Worm (Caenorhabditis elegans) whole organism, L2 larva: ENCODE results near the gene pfas-1.

Source experiments
- C34F6.9 ChIP-seq: fragments of 150-350 bp; optimal IDR thresholded peaks from 2 replicates; lab custom pipeline; 2014; ENCODE audit warnings: missing biosample characterization, missing genetic modification characterization
- F13H6.1 ChIP-seq: sonication (generic microtip); optimal IDR thresholded peaks from 2 replicates; lab custom pipeline; 2016; ENCODE audit warnings: missing genetic modification characterization, missing compliant biosample characterization
- ZK546.5 ChIP-seq: sonication (generic microtip); optimal IDR thresholded peaks from 2 replicates; lab custom pipeline; 2017; ENCODE audit warnings: missing biosample characterization, missing genetic modification characterization
- aly-2 ChIP-seq: fragments of 150-350 bp; optimal IDR thresholded peaks from 2 replicates; lab custom pipeline; 2014; ENCODE audit warnings: missing biosample characterization, missing genetic modification characterization
- ama-1 ChIP-seq: fragments of 150-350 bp; optimal IDR thresholded peaks from 2 replicates; lab custom pipeline; 2018; ENCODE audit warnings: inconsistent platforms
- blmp-1 ChIP-seq: sonication (generic microtip); optimal IDR thresholded peaks from 2 replicates; lab custom pipeline; 2017; ENCODE audit warnings: missing genetic modification characterization, mild to moderate bottlenecking, missing compliant biosample characterization, antibody characterized with exemption, moderate library complexity; ENCODE audit not compliant: insufficient read depth
- ceh-16 ChIP-seq: fragments of 150-350 bp; optimal IDR thresholded peaks from 2 replicates; lab custom pipeline; 2014; ENCODE audit warnings: missing biosample characterization, missing genetic modification characterization
- ceh-82 ChIP-seq: fragments of 150-350 bp; optimal IDR thresholded peaks from 2 replicates; lab custom pipeline; 2014; ENCODE audit warnings: missing biosample characterization, missing genetic modification characterization
- crh-2 ChIP-seq: sonication (generic microtip); optimal IDR thresholded peaks from 2 replicates; lab custom pipeline; 2017; ENCODE audit warnings: missing biosample characterization, missing genetic modification characterization
- dmd-4 ChIP-seq: sonication (generic microtip); optimal IDR thresholded peaks from 2 replicates; lab custom pipeline; 2017; ENCODE audit warnings: missing biosample characterization, missing genetic modification characterization
- egl-27 ChIP-seq: sonication (generic microtip); optimal IDR thresholded peaks from 3 replicates; lab custom pipeline; 2017; ENCODE audit warnings: missing biosample characterization, missing genetic modification reagents, missing genetic modification characterization
- elt-1 ChIP-seq: fragments of 150-350 bp; optimal IDR thresholded peaks from 2 replicates; lab custom pipeline; 2014; ENCODE audit warnings: missing biosample characterization, missing genetic modification characterization
- elt-3 ChIP-seq: sonication (generic microtip); optimal IDR thresholded peaks from 2 replicates; lab custom pipeline; 2017; ENCODE audit warnings: missing biosample characterization, missing genetic modification characterization
- fos-1 ChIP-seq: fragments of 150-350 bp; optimal IDR thresholded peaks from 2 replicates; lab custom pipeline; 2014; ENCODE audit warnings: missing biosample characterization, missing genetic modification characterization
- lin-11 ChIP-seq: fragments of 150-350 bp; sonication (generic microtip); optimal IDR thresholded peaks from 2 replicates; lab custom pipeline; 2014; ENCODE audit warnings: missing biosample characterization, missing genetic modification characterization, inconsistent platforms, mixed read lengths
- mab-5 ChIP-seq: fragments of 150-350 bp; optimal IDR thresholded peaks from 2 replicates; lab custom pipeline; 2014; ENCODE audit warnings: missing biosample characterization, missing genetic modification characterization
- mdl-1 ChIP-seq, 2 experiments: fragments of 150-350 bp in 1 of 2; sonication (generic microtip) in 1 of 2; optimal IDR thresholded peaks; 2 replicates each; lab custom pipeline; 2017; ENCODE audit warnings: missing biosample characterization in 2 of 2, missing genetic modification characterization in 2 of 2
- nhr-11 ChIP-seq: fragments of 150-350 bp; optimal IDR thresholded peaks from 2 replicates; lab custom pipeline; 2014; ENCODE audit warnings: missing biosample characterization, missing genetic modification characterization
- nhr-12 ChIP-seq: fragments of 150-350 bp; optimal IDR thresholded peaks from 2 replicates; lab custom pipeline; 2014; ENCODE audit warnings: missing biosample characterization, missing genetic modification characterization
- nhr-21 ChIP-seq: fragments of 150-350 bp; optimal IDR thresholded peaks from 2 replicates; lab custom pipeline; 2014; ENCODE audit warnings: missing biosample characterization, missing genetic modification characterization
- nhr-23 ChIP-seq: fragments of 150-350 bp; optimal IDR thresholded peaks from 2 replicates; lab custom pipeline; 2014; ENCODE audit warnings: missing biosample characterization, missing genetic modification reagents, missing genetic modification characterization
- nhr-25 ChIP-seq: fragments of 150-350 bp; sonication (generic microtip); optimal IDR thresholded peaks from 3 replicates; lab custom pipeline; 2014; ENCODE audit warnings: missing biosample characterization, missing genetic modification characterization
- nhr-77 ChIP-seq: fragments of 150-350 bp; optimal IDR thresholded peaks from 2 replicates; lab custom pipeline; 2014; ENCODE audit warnings: missing biosample characterization, missing genetic modification characterization
- peb-1 ChIP-seq: fragments of 150-350 bp; optimal IDR thresholded peaks from 2 replicates; lab custom pipeline; 2014; ENCODE audit warnings: missing biosample characterization, missing genetic modification characterization
- sem-4 ChIP-seq: fragments of 150-350 bp; optimal IDR thresholded peaks from 2 replicates; lab custom pipeline; 2014; ENCODE audit warnings: missing biosample characterization, missing genetic modification reagents, missing genetic modification characterization
- skn-1 ChIP-seq: sonication (generic microtip); optimal IDR thresholded peaks from 2 replicates; lab custom pipeline; 2017; ENCODE audit warnings: missing biosample characterization, missing genetic modification characterization
- sma-9 ChIP-seq, 2 experiments: fragments of 150-350 bp in 1 of 2; sonication (generic microtip) in 1 of 2; optimal IDR thresholded peaks; 2 replicates each; lab custom pipeline; 2014 to 2016; ENCODE audit warnings: missing genetic modification characterization in 2 of 2, mild to moderate bottlenecking in 1 of 2, missing biosample characterization in 1 of 2, missing compliant biosample characterization in 1 of 2, missing genetic modification reagents in 1 of 2, moderate library complexity in 1 of 2
- snpc-4 ChIP-seq: fragments of 150-350 bp; optimal IDR thresholded peaks from 2 replicates; lab custom pipeline; 2014; ENCODE audit warnings: missing biosample characterization, missing genetic modification characterization
- unc-39 ChIP-seq: fragments of 150-350 bp; optimal IDR thresholded peaks from 2 replicates; lab custom pipeline; 2014; ENCODE audit warnings: missing biosample characterization, missing genetic modification characterization
- unc-55 ChIP-seq: fragments of 150-350 bp; sonication (generic microtip); optimal IDR thresholded peaks from 3 replicates; lab custom pipeline; 2014; ENCODE audit warnings: missing biosample characterization, missing genetic modification reagents, missing genetic modification characterization
- unc-62 ChIP-seq: fragments of 150-350 bp; optimal IDR thresholded peaks from 2 replicates; lab custom pipeline; 2014; ENCODE audit warnings: missing biosample characterization, missing genetic modification reagents, missing genetic modification characterization
- zag-1 ChIP-seq: fragments of 150-350 bp; optimal IDR thresholded peaks from 2 replicates; lab custom pipeline; 2014; ENCODE audit warnings: missing biosample characterization, missing genetic modification characterization
- ztf-1 ChIP-seq: fragments of 200-800 bp; sonication (Bioruptor generic); conservative IDR thresholded peaks from 2 replicates; pipeline ENCODE4 v1.3.6; 2022; ENCODE audit warnings: missing genetic modification characterization, missing compliant biosample characterization
- ztf-4 ChIP-seq: fragments of 150-350 bp; optimal IDR thresholded peaks from 2 replicates; lab custom pipeline; 2014; ENCODE audit warnings: missing biosample characterization, missing genetic modification characterization

pfas-1 gene

ce11 chrIII:4647878-4648277, 4.8 kb upstream of the pfas-1 start, which contains the start of gene T23F11.6:
T23F11.6 (minus strand) TSS chrIII:4647922.
- TF ChIP-seq dmd-4 (tag; lab: Kevin White, UChicago) (no peak), sem-4 (tag; lab: Kevin White, UChicago) (no peak), fos-1 (peak; percentile 63), ceh-16 (tag; lab: Kevin White, UChicago) (no peak), ceh-82 (tag; lab: Kevin White, UChicago) (no peak), skn-1 (tag; lab: Kevin White, UChicago) (no peak), nhr-77 (tag; lab: Kevin White, UChicago) (no peak), crh-2 (tag; lab: Kevin White, UChicago) (peak; percentile 5), ztf-4 (no peak), nhr-23 (tag; lab: Kevin White, UChicago) (no peak), F13H6.1 (tag; lab: Kevin White, UChicago) (no peak), nhr-12 (tag; lab: Kevin White, UChicago) (no peak)
- TF ChIP-seq, all 48 proteins: peak for 2

DNA sequence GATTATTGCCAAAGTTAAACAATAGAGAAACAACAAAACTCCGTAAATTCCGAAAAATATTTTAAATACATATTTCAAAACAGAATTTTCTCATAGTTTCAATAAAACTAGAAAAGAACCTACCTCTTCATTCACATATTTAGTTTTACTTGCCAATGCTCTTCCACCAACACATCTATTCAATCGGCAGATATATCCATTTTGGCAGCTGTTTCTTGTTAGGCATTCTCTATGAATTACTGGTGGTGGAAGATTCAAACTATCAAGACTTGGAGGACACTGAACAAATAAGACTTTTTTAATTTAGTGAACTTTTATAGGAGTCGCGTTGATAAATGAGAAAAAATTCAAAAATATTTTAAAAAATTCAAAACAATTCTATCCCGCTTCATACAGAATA, 4.2 kb upstream of the pfas-1 start:
- no peak for TF ChIP-seq peb-1
- TF ChIP-seq unc-39 (tag; lab: Kevin White, UChicago): no peak
- TF ChIP-seq ztf-4: no peak
- TF ChIP-seq egl-27 (tag; lab: Kevin White, UChicago): no peak
- no peak for TF ChIP-seq crh-2 (tag; lab: Kevin White, UChicago)
- no peak for TF ChIP-seq ama-1
- TF ChIP-seq sma-9 (GFP tag; optimal IDR thresholded peaks at IDR 0.05; lab: Kevin White, UChicago): no peak
- TF ChIP-seq sma-9 (tag; optimal IDR thresholded peaks at IDR 0.05; lab: Kevin White, UChicago): no peak
- no peak for TF ChIP-seq elt-1 (tag; lab: Kevin White, UChicago)
- TF ChIP-seq ceh-82 (tag; lab: Kevin White, UChicago): no peak
- no peak for TF ChIP-seq nhr-23 (tag; lab: Kevin White, UChicago)
- no peak for TF ChIP-seq unc-55 (GFP tag; lab: Kevin White, UChicago)
- no peak for TF ChIP-seq ztf-1 (GFP tag; lab: Robert Waterston, UW)
- TF ChIP-seq dmd-4 (tag; lab: Kevin White, UChicago): no peak
- TF ChIP-seq aly-2 (tag; lab: Kevin White, UChicago): no peak
- TF ChIP-seq sem-4 (tag; lab: Kevin White, UChicago): no peak
- TF ChIP-seq, all 48 proteins: peak for 0

DNA sequence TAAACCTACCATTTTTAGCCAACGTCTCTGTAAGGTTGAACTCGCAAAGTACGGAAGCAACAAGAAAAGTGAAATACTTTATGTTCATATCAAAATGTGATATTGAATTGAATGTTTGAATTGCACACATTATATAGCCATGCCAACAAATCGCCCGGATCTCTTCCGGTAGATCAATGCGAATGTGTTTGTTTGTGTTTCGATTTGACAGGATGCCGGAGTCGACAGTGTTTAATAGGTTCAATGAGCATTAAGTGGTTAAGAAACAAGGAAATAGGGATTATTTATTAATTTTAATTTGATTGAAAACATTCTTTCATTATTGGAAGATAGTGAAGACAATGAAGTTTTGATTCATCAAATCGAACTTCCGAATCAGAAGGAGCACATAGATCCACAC, 3.1 kb upstream of the pfas-1 start, which contains the start of gene pqn-29:
Gene pqn-29 (minus strand): TSS at position 101 of the 400 bp plus-strand sequence.
- TF ChIP-seq F13H6.1 (tag; lab: Kevin White, UChicago) (no peak), snpc-4 (tag; lab: Kevin White, UChicago) (no peak), nhr-11 (tag; lab: Kevin White, UChicago) (no peak), elt-3 (tag; lab: Kevin White, UChicago) (no peak), unc-39 (tag; lab: Kevin White, UChicago) (no peak), ama-1 (no peak), egl-27 (tag; lab: Kevin White, UChicago) (no peak), mdl-1 (tag; optimal IDR thresholded peaks at IDR 0.05; lab: Kevin White, UChicago) (no peak), nhr-12 (tag; lab: Kevin White, UChicago) (no peak), crh-2 (tag; lab: Kevin White, UChicago) (no peak), C34F6.9 (no peak), nhr-25 (tag; lab: Kevin White, UChicago) (no peak), fos-1 (no peak), mab-5 (tag; lab: Kevin White, UChicago) (no peak), peb-1 (no peak), blmp-1 (no peak), ZK546.5 (tag; lab: Kevin White, UChicago) (no peak), nhr-21 (tag; lab: Kevin White, UChicago) (no peak), unc-62 (no peak)

- TF ChIP-seq aly-2 (tag; lab: Kevin White, UChicago): no peak
- TF ChIP-seq unc-62: no peak
- no peak for TF ChIP-seq nhr-23 (tag; lab: Kevin White, UChicago)
- no peak for TF ChIP-seq mdl-1 (tag; optimal IDR thresholded peaks at IDR 0.05; lab: Kevin White, UChicago)
- TF ChIP-seq ceh-16 (tag; lab: Kevin White, UChicago): no peak
- no peak for TF ChIP-seq peb-1
- no peak for TF ChIP-seq lin-11 (tag; lab: Kevin White, UChicago)
- TF ChIP-seq zag-1: no peak
- no peak for TF ChIP-seq nhr-11 (tag; lab: Kevin White, UChicago)
Observed at ce11 chrIII:4634947-4635346, 8.2 kb downstream of the pfas-1 start, which contains the start of gene clec-153. clec-153 (plus strand) TSS chrIII:4635247.
